Fruit fly (Drosophila melanogaster) whole organism, embryonic: ENCODE results near the gene Alp13.
A peak's percentile ranks its signal among the peaks of the same experiment; 100 is the strongest.

Experiments
- Abd-B ChIP-seq: fragments of 200-800 bp; sonication (Bioruptor generic); optimal IDR thresholded peaks from 2 replicates; lab custom pipeline; 2018; ENCODE audit warnings: missing biosample characterization, mild to moderate bottlenecking, missing genetic modification characterization, moderate library complexity
- Atf3 ChIP-seq: fragments of 200-800 bp; sonication (Bioruptor generic); optimal IDR thresholded peaks from 3 replicates; lab custom pipeline; 2016; ENCODE audit warnings: missing biosample characterization, missing genetic modification characterization
- CG10321 ChIP-seq: fragments of 200-800 bp; sonication (Bioruptor generic); IDR thresholded peaks from 2 replicates; pipeline ENCODE4 v1.3.6; 2022; ENCODE audit warnings: missing biosample characterization, missing genetic modification characterization
- CG11456 ChIP-seq: fragments of 200-800 bp; sonication (Bioruptor generic); IDR thresholded peaks from 3 replicates; pipeline ENCODE4 v1.3.6; 2022; ENCODE audit warnings: missing biosample characterization, missing genetic modification characterization
- CG12299 ChIP-seq: fragments of 200-800 bp; sonication (Bioruptor generic); optimal IDR thresholded peaks from 2 replicates; lab custom pipeline; 2018; ENCODE audit warnings: missing biosample characterization, mild to moderate bottlenecking, missing genetic modification characterization
- CG12391 ChIP-seq: fragments of 200-800 bp; sonication (Bioruptor generic); optimal IDR thresholded peaks from 3 replicates; lab custom pipeline; 2018; ENCODE audit warnings: missing biosample characterization, mild to moderate bottlenecking, missing genetic modification characterization, moderate library complexity
- CG13296 ChIP-seq: fragments of 200-800 bp; sonication (Bioruptor generic); optimal IDR thresholded peaks from 3 replicates; lab custom pipeline; 2018; ENCODE audit warnings: missing biosample characterization, mild to moderate bottlenecking, missing genetic modification characterization
- CG15696 ChIP-seq: fragments of 200-800 bp; sonication (Bioruptor generic); optimal IDR thresholded peaks from 2 replicates; lab custom pipeline; 2019; ENCODE audit warnings: missing biosample characterization, mild to moderate bottlenecking, missing genetic modification characterization, moderate library complexity
- CG17912 ChIP-seq: fragments of 200-800 bp; sonication (Bioruptor generic); optimal IDR thresholded peaks from 2 replicates; lab custom pipeline; 2018; ENCODE audit warnings: missing biosample characterization, mild to moderate bottlenecking, missing genetic modification characterization
- CG2116 ChIP-seq: fragments of 200-800 bp; sonication (Bioruptor generic); optimal IDR thresholded peaks from 3 replicates; lab custom pipeline; 2018; ENCODE audit warnings: missing biosample characterization, mild to moderate bottlenecking, missing genetic modification characterization
- CG30431 ChIP-seq: fragments of 200-800 bp; sonication (Bioruptor generic); optimal IDR thresholded peaks from 2 replicates; lab custom pipeline; 2017; ENCODE audit warnings: missing biosample characterization, missing genetic modification characterization
- CG34224 ChIP-seq: fragments of 200-800 bp; sonication (Bioruptor generic); IDR thresholded peaks from 3 replicates; pipeline ENCODE4 v1.3.6; 2022; ENCODE audit warnings: missing biosample characterization, missing genetic modification characterization; ENCODE audit not compliant: partially characterized antibody
- CG3847 ChIP-seq: fragments of 200-800 bp; sonication (Bioruptor generic); IDR thresholded peaks from 2 replicates; pipeline ENCODE4 v1.3.6; 2022; ENCODE audit warnings: missing biosample characterization, missing genetic modification characterization
- CG4328 ChIP-seq: fragments of 200-800 bp; sonication (Bioruptor generic); optimal IDR thresholded peaks from 3 replicates; lab custom pipeline; 2017; ENCODE audit warnings: missing biosample characterization, missing genetic modification reagents, missing genetic modification characterization
- CG4707 ChIP-seq: fragments of 200-800 bp; sonication (Bioruptor generic); optimal IDR thresholded peaks from 2 replicates; lab custom pipeline; 2018; ENCODE audit warnings: missing biosample characterization, mild to moderate bottlenecking, missing genetic modification characterization, moderate library complexity
- CG7987 ChIP-seq: fragments of 200-800 bp; sonication (Bioruptor generic); optimal IDR thresholded peaks from 2 replicates; lab custom pipeline; 2018; ENCODE audit warnings: missing biosample characterization, mild to moderate bottlenecking, missing genetic modification characterization, moderate library complexity
- CkIIα-i1 ChIP-seq: fragments of 200-800 bp; sonication (Bioruptor generic); IDR thresholded peaks from 2 replicates; pipeline ENCODE4 v1.3.6; 2022; ENCODE audit warnings: missing biosample characterization, missing genetic modification characterization
- D ChIP-seq, 2 experiments: fragments of 200-800 bp in 1 of 2; fragments of >200 bp in 1 of 2; sonication (Bioruptor generic) in 1 of 2; optimal IDR thresholded peaks; 2 replicates in 1 of 2; 3 replicates in 1 of 2; lab custom pipeline; 2017; ENCODE audit warnings: mild to moderate bottlenecking in 1 of 2, missing biosample characterization in 1 of 2, missing genetic modification characterization in 1 of 2, missing genetic modification reagents in 1 of 2
- D19B ChIP-seq: fragments of 200-800 bp; sonication (Bioruptor generic); optimal IDR thresholded peaks from 2 replicates; lab custom pipeline; 2017; ENCODE audit warnings: missing biosample characterization, mild to moderate bottlenecking, missing genetic modification characterization
- Dfd ChIP-seq, 2 experiments: fragments of >200 bp; optimal IDR thresholded peaks; 2 replicates each; lab custom pipeline; 2017; ENCODE audit warnings: missing biosample characterization in 2 of 2, missing genetic modification characterization in 2 of 2
- Drgx ChIP-seq: fragments of 200-800 bp; sonication (Bioruptor generic); IDR thresholded peaks from 2 replicates; pipeline ENCODE4 v1.3.6; 2022; ENCODE audit warnings: missing biosample characterization, missing genetic modification characterization
- MESR4 ChIP-seq: fragments of 200-800 bp; sonication (Bioruptor generic); optimal IDR thresholded peaks from 2 replicates; lab custom pipeline; 2018; ENCODE audit warnings: missing biosample characterization, mild to moderate bottlenecking, missing genetic modification characterization, moderate library complexity
- Myb ChIP-seq: fragments of 200-800 bp; sonication (Bioruptor generic); optimal IDR thresholded peaks from 2 replicates; lab custom pipeline; 2016; ENCODE audit warnings: missing biosample characterization, missing genetic modification characterization
- NC2β ChIP-seq: fragments of 200-800 bp; sonication (Bioruptor generic); optimal IDR thresholded peaks from 2 replicates; lab custom pipeline; 2016; ENCODE audit warnings: missing biosample characterization, missing genetic modification characterization
- Nf-YA ChIP-seq: fragments of 200-800 bp; sonication (Bioruptor generic); IDR thresholded peaks from 2 replicates; pipeline ENCODE4 v1.3.6; 2022; ENCODE audit warnings: missing biosample characterization, missing genetic modification characterization
- Vsx1 ChIP-seq: fragments of 200-800 bp; sonication (Bioruptor generic); optimal IDR thresholded peaks from 2 replicates; lab custom pipeline; 2017; ENCODE audit warnings: missing biosample characterization, mild to moderate bottlenecking, missing genetic modification characterization, missing genetic modification reagents
- al ChIP-seq: fragments of 200-800 bp; sonication (Bioruptor generic); IDR thresholded peaks from 2 replicates; pipeline ENCODE4 v1.3.6; 2022; ENCODE audit warnings: missing biosample characterization, missing genetic modification characterization
- bab2 ChIP-seq: fragments of 200-800 bp; sonication (Bioruptor generic); optimal IDR thresholded peaks from 2 replicates; lab custom pipeline; 2016; ENCODE audit warnings: missing biosample characterization, missing genetic modification characterization
- bcd ChIP-seq: fragments of 200-800 bp; sonication (Bioruptor generic); optimal IDR thresholded peaks from 2 replicates; lab custom pipeline; 2017; ENCODE audit warnings: missing biosample characterization, mild to moderate bottlenecking, missing genetic modification characterization
- crp ChIP-seq, 2 experiments: fragments of 200-800 bp; sonication (Bioruptor generic); optimal IDR thresholded peaks; 2 replicates in 1 of 2; 3 replicates in 1 of 2; lab custom pipeline; 2017; ENCODE audit warnings: missing biosample characterization in 2 of 2, missing genetic modification characterization in 2 of 2, mild to moderate bottlenecking in 1 of 2, moderate library complexity in 1 of 2
- dmrt11E ChIP-seq: fragments of 200-800 bp; sonication (Bioruptor generic); optimal IDR thresholded peaks from 3 replicates; lab custom pipeline; 2018; ENCODE audit warnings: missing biosample characterization, mild to moderate bottlenecking, missing genetic modification characterization, moderate library complexity
- fu2 ChIP-seq: fragments of 200-800 bp; sonication (Bioruptor generic); optimal IDR thresholded peaks from 2 replicates; lab custom pipeline; 2016; ENCODE audit warnings: missing biosample characterization, missing genetic modification characterization
- grn ChIP-seq: fragments of 200-800 bp; sonication (Bioruptor generic); optimal IDR thresholded peaks from 3 replicates; lab custom pipeline; 2017; ENCODE audit warnings: missing biosample characterization, missing genetic modification characterization
- gsb ChIP-seq: fragments of 200-800 bp; sonication (Bioruptor generic); IDR thresholded peaks from 2 replicates; pipeline ENCODE4 v1.3.6; 2022; ENCODE audit warnings: missing biosample characterization, missing genetic modification characterization
- h ChIP-seq: fragments of >200 bp; optimal IDR thresholded peaks from 2 replicates; lab custom pipeline; 2017
- hb ChIP-seq: fragments of 200-800 bp; sonication (Bioruptor generic); IDR thresholded peaks from 3 replicates; pipeline ENCODE4 v1.3.6; 2022; ENCODE audit warnings: missing biosample characterization, missing genetic modification characterization; ENCODE audit not compliant: partially characterized antibody
- jumu ChIP-seq: fragments of 200-800 bp; sonication (Bioruptor generic); optimal IDR thresholded peaks from 3 replicates; lab custom pipeline; 2016; ENCODE audit warnings: missing biosample characterization, missing genetic modification characterization
- ken ChIP-seq: fragments of 200-800 bp; sonication (Bioruptor generic); IDR thresholded peaks from 3 replicates; pipeline ENCODE4 v1.3.6; 2022; ENCODE audit warnings: missing biosample characterization, missing genetic modification characterization
- knrl ChIP-seq: fragments of 200-800 bp; sonication (Bioruptor generic); IDR thresholded peaks from 3 replicates; pipeline ENCODE4 v1.3.6; 2022; ENCODE audit warnings: missing biosample characterization, missing genetic modification characterization; ENCODE audit not compliant: partially characterized antibody
- lola ChIP-seq, 3 experiments: fragments of >200 bp in 2 of 3; fragments of 200-800 bp in 1 of 3; sonication (Bioruptor generic) in 1 of 3; optimal IDR thresholded peaks; 2 replicates each; lab custom pipeline; 2017 to 2019; ENCODE audit warnings: missing biosample characterization in 3 of 3, missing genetic modification characterization in 3 of 3, mild to moderate bottlenecking in 1 of 3, moderate library complexity in 1 of 3
- nom ChIP-seq: fragments of 200-800 bp; sonication (Bioruptor generic); optimal IDR thresholded peaks from 2 replicates; lab custom pipeline; 2017; ENCODE audit warnings: missing biosample characterization, missing genetic modification characterization, mild to moderate bottlenecking, moderate library complexity, missing genetic modification reagents
- oc ChIP-seq: fragments of 200-800 bp; sonication (Bioruptor generic); optimal IDR thresholded peaks from 2 replicates; lab custom pipeline; 2018; ENCODE audit warnings: missing biosample characterization, mild to moderate bottlenecking, missing genetic modification characterization, moderate library complexity
- sd ChIP-seq: fragments of 200-800 bp; sonication (Bioruptor generic); optimal IDR thresholded peaks from 3 replicates; lab custom pipeline; 2018; ENCODE audit warnings: missing biosample characterization, mild to moderate bottlenecking, missing genetic modification characterization, moderate library complexity
- slou ChIP-seq: fragments of 200-800 bp; sonication (Bioruptor generic); optimal IDR thresholded peaks from 3 replicates; lab custom pipeline; 2016; ENCODE audit warnings: missing biosample characterization, missing genetic modification characterization
- stc ChIP-seq: fragments of 200-800 bp; sonication (Bioruptor generic); IDR thresholded peaks from 2 replicates; pipeline ENCODE4 v1.3.6; 2022; ENCODE audit warnings: missing biosample characterization, missing genetic modification characterization
- tna ChIP-seq: fragments of 200-800 bp; sonication (Bioruptor generic); IDR thresholded peaks from 2 replicates; pipeline ENCODE4 v1.3.6; 2022; ENCODE audit warnings: missing biosample characterization, missing genetic modification characterization; ENCODE audit not compliant: partially characterized antibody
- wdn ChIP-seq: fragments of 200-800 bp; sonication (Bioruptor generic); IDR thresholded peaks from 2 replicates; pipeline ENCODE4 v1.3.6; 2022; ENCODE audit warnings: missing biosample characterization, missing genetic modification characterization
- zen2 ChIP-seq: fragments of 200-800 bp; sonication (Bioruptor generic); IDR thresholded peaks from 3 replicates; pipeline ENCODE4 v1.3.6; 2022; ENCODE audit warnings: missing biosample characterization, missing genetic modification characterization; ENCODE audit not compliant: partially characterized antibody

Gene Alp13

dm6 chr3R:10100498-10101196 is 25.5 kb upstream of the Alp13 start (continued):
- TF ChIP-seq NC2β (peak; percentile 34), CG2116 (no peak), D19B (GFP tag; lab: Kevin White, UChicago) (peak; percentile 63), sd (tag; lab: Kevin White, UChicago) (peak; percentile 66), knrl (GFP tag; lab: Robert Waterston, UW) (no peak; the same call in 2 of the 3 replicates), Dfd (GFP tag; optimal IDR thresholded peaks at IDR 0.05; lab: Kevin White, UChicago) (no peak), Atf3 (GFP tag; lab: Kevin White, UChicago) (no peak), CG13296 (GFP tag; lab: Kevin White, UChicago) (no peak), Nf-YA (GFP tag; lab: Robert Waterston, UW) (no peak), D (optimal IDR thresholded peaks at IDR 0.05; lab: Kevin White, UChicago) (no peak), D (GFP tag; optimal IDR thresholded peaks at IDR 0.05; lab: Kevin White, UChicago) (no peak), CG7987 (GFP tag; lab: Kevin White, UChicago) (peak; percentile 78), fu2 (GFP tag; lab: Kevin White, UChicago) (no peak), bab2 (GFP tag; lab: Kevin White, UChicago) (peak; percentile 21), h (lab: Kevin White, UChicago) (no peak), wdn (no peak), hb (no peak), bcd (GFP tag; lab: Kevin White, UChicago) (peak; percentile 52), slou (GFP tag; lab: Kevin White, UChicago) (no peak), Drgx (no peak), CG3847 (GFP tag; lab: Robert Waterston, UW) (0 out of 2 replicates have a peak, but pooled peaks have one; percentile 35), CG15696 (tag; lab: Kevin White, UChicago) (no peak), CG12391 (tag; lab: Kevin White, UChicago) (peak; percentile 11), al (no peak), CkIIα-i1 (GFP tag; lab: Robert Waterston, UW) (no peak), CG10321 (GFP tag; lab: Robert Waterston, UW) (0 out of 2 replicates have a peak, but pooled peaks have one; percentile 33), Vsx1 (GFP tag; lab: Kevin White, UChicago) (no peak), MESR4 (GFP tag; lab: Kevin White, UChicago) (no peak), dmrt11E (tag; lab: Kevin White, UChicago) (no peak), jumu (GFP tag; lab: Kevin White, UChicago) (no peak), zen2 (no peak), ken (0 out of 3 replicates have a peak, but pooled peaks have one; percentile 19), CG11456 (GFP tag; lab: Robert Waterston, UW) (peak; percentile 83), gsb (GFP tag; lab: Robert Waterston, UW) (no peak), oc (tag; lab: Kevin White, UChicago) (no peak), CG34224 (GFP tag; lab: Robert Waterston, UW) (no peak), stc (peak; percentile 63; the same call in 1 of the 2 replicates), CG17912 (peak; percentile 45), CG4328 (GFP tag; lab: Kevin White, UChicago) (no peak), Abd-B (no peak), crp (GFP tag; optimal IDR thresholded peaks at IDR 0.05; lab: Kevin White, UChicago) (no peak), CG4707 (GFP tag; lab: Kevin White, UChicago) (no peak), grn (GFP tag; lab: Kevin White, UChicago) (no peak), CG30431 (GFP tag; lab: Kevin White, UChicago) (no peak), CG12299 (tag; lab: Kevin White, UChicago) (no peak), nom (no peak), tna (GFP tag; lab: Robert Waterston, UW) (peak; percentile 40; the same call in 1 of the 2 replicates), lola (GFP tag; optimal IDR thresholded peaks at IDR 0.05; lab: Kevin White, UChicago) (no peak), Myb (GFP tag; lab: Kevin White, UChicago) (peak; percentile 99)
